Fruit fly (Drosophila melanogaster) whole organism, prepupa: Measurements from ENCODE around the gene Polr3E.

ENCODE experiments used
- Blimp-1 ChIP-seq: fragments of 200-800 bp; sonication (Bioruptor generic); optimal IDR thresholded peaks from 3 replicates; lab custom pipeline; 2017; ENCODE audit warnings: missing biosample characterization, missing genetic modification characterization, mild to moderate bottlenecking, moderate library complexity, missing genetic modification reagents
- Eip75B ChIP-seq: fragments of 200-800 bp; sonication (Bioruptor generic); optimal IDR thresholded peaks from 3 replicates; lab custom pipeline; 2016; ENCODE audit warnings: missing biosample characterization, missing genetic modification characterization
- Eip93F ChIP-seq: fragments of 200-800 bp; sonication (Bioruptor generic); optimal IDR thresholded peaks from 2 replicates; lab custom pipeline; 2016; ENCODE audit warnings: missing biosample characterization, mild to moderate bottlenecking, missing genetic modification characterization
- Ets21C ChIP-seq: fragments of 200-800 bp; sonication (Bioruptor generic); optimal IDR thresholded peaks from 3 replicates; lab custom pipeline; 2016; ENCODE audit warnings: missing biosample characterization, missing genetic modification characterization
- Met ChIP-seq: fragments of 200-800 bp; sonication (Bioruptor generic); optimal IDR thresholded peaks from 3 replicates; lab custom pipeline; 2016; ENCODE audit warnings: missing biosample characterization, missing genetic modification characterization
- dac ChIP-seq: fragments of 200-800 bp; sonication (Bioruptor generic); optimal IDR thresholded peaks from 2 replicates; lab custom pipeline; 2017; ENCODE audit warnings: missing biosample characterization, mild to moderate bottlenecking, missing genetic modification characterization
- fd85E ChIP-seq: fragments of 200-800 bp; sonication (Bioruptor generic); optimal IDR thresholded peaks from 3 replicates; lab custom pipeline; 2016; ENCODE audit warnings: missing biosample characterization, missing genetic modification characterization
- net ChIP-seq: fragments of 200-800 bp; sonication (Bioruptor generic); optimal IDR thresholded peaks from 3 replicates; lab custom pipeline; 2016; ENCODE audit warnings: missing biosample characterization, missing genetic modification characterization
- ss ChIP-seq, 2 experiments: fragments of 200-800 bp; sonication (Bioruptor generic); optimal IDR thresholded peaks; 2 replicates in 1 of 2; 3 replicates in 1 of 2; lab custom pipeline; 2017 to 2018; ENCODE audit warnings: mild to moderate bottlenecking in 2 of 2, missing biosample characterization in 2 of 2, missing genetic modification characterization in 2 of 2, moderate library complexity in 1 of 2
- svp ChIP-seq: fragments of 200-800 bp; sonication (Bioruptor generic); peaks from one replicate; lab custom pipeline; 2016; ENCODE audit warnings: missing biosample characterization, missing genetic modification characterization

DNA sequence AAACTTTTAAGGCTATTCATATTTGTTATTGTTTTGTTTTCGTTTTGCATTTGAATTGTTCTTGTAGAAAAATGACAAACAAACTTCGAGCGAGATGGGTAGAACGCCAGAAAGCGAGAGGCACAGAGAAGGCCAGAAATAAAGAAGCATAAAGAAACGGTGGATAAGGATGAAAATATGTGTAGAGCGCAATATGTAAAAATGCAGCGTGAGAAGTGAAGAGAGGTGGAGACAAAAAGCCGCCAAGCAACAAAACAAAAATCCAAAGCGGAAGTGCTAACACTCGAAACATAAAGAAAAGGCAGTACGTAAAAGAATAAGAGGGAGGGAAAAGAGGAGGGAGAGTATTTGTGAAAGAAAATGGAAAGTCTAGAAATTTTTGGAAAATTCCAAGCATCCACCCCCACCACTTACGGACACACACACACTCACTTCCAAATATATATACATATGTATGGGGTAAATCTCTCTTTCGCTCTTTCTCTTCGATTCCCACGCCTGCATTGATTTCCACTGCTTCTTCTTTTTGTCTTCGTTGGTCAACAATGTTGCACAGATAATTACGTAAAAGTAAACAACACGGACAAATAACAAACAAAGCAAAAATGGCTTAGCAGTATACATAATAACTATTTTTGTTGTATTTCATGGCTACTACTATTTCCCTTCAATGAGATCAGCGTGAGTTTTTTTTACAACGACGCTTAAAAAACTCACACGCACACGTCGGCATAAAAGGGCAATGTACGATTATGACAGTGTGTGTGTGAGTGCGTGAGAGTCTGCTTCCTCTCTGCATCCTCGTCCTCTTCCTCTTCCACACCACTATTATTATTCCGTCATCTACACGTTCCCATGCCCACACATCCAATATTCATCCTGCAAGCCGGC is 24.0 kb upstream of the Polr3E start:
- TF ChIP-seq Eip93F (GFP tag; lab: Kevin White, UChicago): no peak
- no peak for TF ChIP-seq Blimp-1 (GFP tag; lab: Kevin White, UChicago)
- TF ChIP-seq net: no peak
- no peak for TF ChIP-seq ss (GFP tag; optimal IDR thresholded peaks at IDR 0.05; lab: Kevin White, UChicago)
- no peak for TF ChIP-seq Met (GFP tag; lab: Kevin White, UChicago)
- no peak for TF ChIP-seq Ets21C
- no peak for TF ChIP-seq Eip75B (GFP tag; lab: Kevin White, UChicago)
- no peak for TF ChIP-seq svp
- no peak for TF ChIP-seq dac
- no peak for TF ChIP-seq fd85E (GFP tag; lab: Kevin White, UChicago)
